Worm (Caenorhabditis elegans): ENCODE results near the gene C39F7.1.

- TF ChIP-seq him-1 (tag; optimal IDR thresholded peaks at IDR 0.05) (no peak), W03F9.2 (tag; optimal IDR thresholded peaks at IDR 0.05) (no peak)
These were observed 45.7 kb downstream of the C39F7.1 start for ce11 chrV:1305846-1306245.
